Worm (Caenorhabditis elegans) whole organism, L4 larva: ENCODE data around the gene ccm-3.

Experiments
- F10B5.3 ChIP-seq: sonication (generic microtip); optimal IDR thresholded peaks from 2 replicates; lab custom pipeline; 2016; ENCODE audit warnings: mild to moderate bottlenecking, missing genetic modification characterization, missing compliant biosample characterization
- R02D3.7 ChIP-seq: fragments of 150-350 bp; sonication (generic microtip); optimal IDR thresholded peaks from 3 replicates; lab custom pipeline; 2014; ENCODE audit warnings: missing biosample characterization, missing genetic modification characterization
- T20F7.1 ChIP-seq: fragments of 200-800 bp; sonication (Bioruptor generic); optimal IDR thresholded peaks from 2 replicates; lab custom pipeline; 2018; ENCODE audit warnings: mild to moderate bottlenecking, missing genetic modification characterization, missing compliant biosample characterization
- T26A8.4 ChIP-seq: fragments of 200-800 bp; sonication (Bioruptor generic); IDR thresholded peaks from 2 replicates; pipeline ENCODE4 v1.3.6; 2022; ENCODE audit warnings: missing genetic modification characterization, missing compliant biosample characterization
- Y105C5A.15 ChIP-seq: fragments of 200-800 bp; sonication (Bioruptor generic); IDR thresholded peaks from 2 replicates; pipeline ENCODE4 v1.3.6; 2022; ENCODE audit warnings: missing genetic modification characterization, missing compliant biosample characterization
- Y5F2A.4 ChIP-seq: fragments of 200-800 bp; sonication (Bioruptor generic); optimal IDR thresholded peaks from 2 replicates; lab custom pipeline; 2018; ENCODE audit warnings: mild to moderate bottlenecking, missing genetic modification characterization, missing compliant biosample characterization
- Y75B8A.6 ChIP-seq: fragments of 200-800 bp; sonication (Bioruptor generic); IDR thresholded peaks from 2 replicates; pipeline ENCODE4 v1.3.6; 2022; ENCODE audit warnings: missing genetic modification reagents, missing genetic modification characterization, missing compliant biosample characterization
- ZK546.5 ChIP-seq, 2 experiments: sonication (generic microtip); optimal IDR thresholded peaks; 2 replicates each; lab custom pipeline; 2017; ENCODE audit warnings: missing biosample characterization in 2 of 2, missing genetic modification characterization in 2 of 2
- attf-4 ChIP-seq: sonication (generic microtip); optimal IDR thresholded peaks from 3 replicates; lab custom pipeline; 2017; ENCODE audit warnings: missing biosample characterization, missing genetic modification characterization
- ceh-20 ChIP-seq: fragments of 200-800 bp; sonication (Bioruptor generic); IDR thresholded peaks from 2 replicates; pipeline ENCODE4 v1.3.6; 2022; ENCODE audit warnings: missing genetic modification reagents, missing genetic modification characterization, missing compliant biosample characterization
- ceh-28 ChIP-seq: fragments of 150-350 bp; optimal IDR thresholded peaks from 2 replicates; lab custom pipeline; 2014; ENCODE audit warnings: missing biosample characterization, missing genetic modification reagents, missing genetic modification characterization
- ces-1 ChIP-seq: fragments of 150-350 bp; sonication (generic microtip); optimal IDR thresholded peaks from 4 replicates; lab custom pipeline; 2014; ENCODE audit warnings: missing biosample characterization, missing genetic modification reagents, missing genetic modification characterization
- ctbp-1 ChIP-seq: fragments of 200-800 bp; sonication (Bioruptor generic); IDR thresholded peaks from 2 replicates; pipeline ENCODE4 v1.3.6; 2022; ENCODE audit warnings: missing genetic modification reagents, missing genetic modification characterization, missing compliant biosample characterization
- daf-16 ChIP-seq, 3 experiments: sonication (generic microtip); optimal IDR thresholded peaks; 2 replicates each; lab custom pipeline; 2016 to 2017; ENCODE audit warnings: missing genetic modification characterization in 3 of 3, missing genetic modification reagents in 3 of 3, mild to moderate bottlenecking in 2 of 3, missing compliant biosample characterization in 2 of 3, missing biosample characterization in 1 of 3, moderate library complexity in 1 of 3
- daf-19 ChIP-seq: fragments of 200-800 bp; sonication (Bioruptor generic); conservative IDR thresholded peaks from 2 replicates; pipeline ENCODE4 v1.3.6; 2022; ENCODE audit warnings: missing genetic modification characterization, missing compliant biosample characterization
- dmd-8 ChIP-seq: fragments of 200-800 bp; sonication (Bioruptor generic); IDR thresholded peaks from 2 replicates; pipeline ENCODE4 v1.3.6; 2022; ENCODE audit warnings: missing genetic modification characterization, missing compliant biosample characterization
- dpl-1 ChIP-seq: fragments of 150-350 bp; optimal IDR thresholded peaks from 2 replicates; lab custom pipeline; 2014; ENCODE audit warnings: missing biosample characterization, missing genetic modification reagents, missing genetic modification characterization
- duxl-1 ChIP-seq: sonication (generic microtip); optimal IDR thresholded peaks from 2 replicates; lab custom pipeline; 2016; ENCODE audit warnings: mild to moderate bottlenecking, missing genetic modification characterization, moderate library complexity, missing compliant biosample characterization; ENCODE audit not compliant: poor library complexity
- egl-27 ChIP-seq: sonication (generic microtip); optimal IDR thresholded peaks from 3 replicates; lab custom pipeline; 2017; ENCODE audit warnings: missing biosample characterization, missing genetic modification reagents, missing genetic modification characterization
- fkh-10 ChIP-seq: fragments of 150-350 bp; optimal IDR thresholded peaks from 2 replicates; lab custom pipeline; 2014; ENCODE audit warnings: missing biosample characterization, missing genetic modification reagents, missing genetic modification characterization
- gei-8 ChIP-seq: fragments of 200-800 bp; sonication (Bioruptor generic); optimal IDR thresholded peaks from 2 replicates; lab custom pipeline; 2018; ENCODE audit warnings: mild to moderate bottlenecking, missing genetic modification characterization, missing compliant biosample characterization
- hif-1 ChIP-seq, 2 experiments: sonication (generic microtip); optimal IDR thresholded peaks; 2 replicates each; lab custom pipeline; 2016 to 2017; ENCODE audit warnings: missing compliant biosample characterization in 2 of 2, missing genetic modification characterization in 2 of 2, missing genetic modification reagents in 2 of 2, missing genotype in 2 of 2, mild to moderate bottlenecking in 1 of 2
- hlh-11 ChIP-seq: fragments of 200-800 bp; sonication (Bioruptor generic); optimal IDR thresholded peaks from 2 replicates; lab custom pipeline; 2018; ENCODE audit warnings: mild to moderate bottlenecking, missing genetic modification characterization, missing compliant biosample characterization
- hlh-30 ChIP-seq: sonication (generic microtip); optimal IDR thresholded peaks from 2 replicates; lab custom pipeline; 2017; ENCODE audit warnings: antibody characterized with exemption, mild to moderate bottlenecking, missing genetic modification characterization, missing compliant biosample characterization; ENCODE audit not compliant: insufficient read depth
- jun-1 ChIP-seq: fragments of 150-350 bp; optimal IDR thresholded peaks from 2 replicates; lab custom pipeline; 2014; ENCODE audit warnings: missing biosample characterization, missing genetic modification reagents, missing genetic modification characterization
- lim-7 ChIP-seq: fragments of 200-800 bp; sonication (Bioruptor generic); IDR thresholded peaks from 2 replicates; pipeline ENCODE4 v1.3.6; 2022; ENCODE audit warnings: missing genetic modification characterization, missing compliant biosample characterization
- lin-1 ChIP-seq: fragments of 200-800 bp; sonication (Bioruptor generic); IDR thresholded peaks from 2 replicates; pipeline ENCODE4 v1.3.6; 2022; ENCODE audit warnings: missing genetic modification reagents, missing genetic modification characterization, missing compliant biosample characterization
- lin-13 ChIP-seq: fragments of 150-350 bp; optimal IDR thresholded peaks from 2 replicates; lab custom pipeline; 2014; ENCODE audit warnings: missing biosample characterization, missing genetic modification reagents, missing genetic modification characterization
- lir-3 ChIP-seq: sonication (generic microtip); optimal IDR thresholded peaks from 2 replicates; lab custom pipeline; 2016; ENCODE audit warnings: mild to moderate bottlenecking, missing genetic modification characterization, missing compliant biosample characterization
- madf-9 ChIP-seq: fragments of 200-800 bp; sonication (Bioruptor generic); conservative IDR thresholded peaks from 2 replicates; pipeline ENCODE4 v1.3.6; 2022; ENCODE audit warnings: missing genetic modification reagents, missing genetic modification characterization, missing compliant biosample characterization
- mdl-1 ChIP-seq, 2 experiments: fragments of 150-350 bp in 1 of 2; sonication (generic microtip) in 1 of 2; optimal IDR thresholded peaks; 2 replicates each; lab custom pipeline; 2014 to 2017; ENCODE audit warnings: missing biosample characterization in 2 of 2, missing genetic modification characterization in 2 of 2
- mdt-29 ChIP-seq: fragments of 200-800 bp; sonication (Bioruptor generic); IDR thresholded peaks from 2 replicates; pipeline ENCODE4 v1.3.6; 2022; ENCODE audit warnings: missing genetic modification reagents, missing genetic modification characterization, missing compliant biosample characterization
- nhr-102 ChIP-seq: sonication (generic microtip); optimal IDR thresholded peaks from 2 replicates; lab custom pipeline; 2016; ENCODE audit warnings: mild to moderate bottlenecking, missing genetic modification characterization, moderate library complexity, missing compliant biosample characterization
- nhr-11 ChIP-seq: fragments of 150-350 bp; optimal IDR thresholded peaks from 2 replicates; lab custom pipeline; 2014; ENCODE audit warnings: missing biosample characterization, missing genetic modification characterization
- nhr-111 ChIP-seq: fragments of 200-800 bp; sonication (Bioruptor generic); optimal IDR thresholded peaks from 2 replicates; lab custom pipeline; 2018; ENCODE audit warnings: mild to moderate bottlenecking, missing genetic modification characterization, missing compliant biosample characterization
- nhr-41 ChIP-seq: fragments of 200-800 bp; sonication (Bioruptor generic); IDR thresholded peaks from 2 replicates; pipeline ENCODE4 v1.3.6; 2022; ENCODE audit warnings: missing genetic modification reagents, missing genetic modification characterization, missing compliant biosample characterization
- nhr-42 ChIP-seq: fragments of 200-800 bp; sonication (Bioruptor generic); IDR thresholded peaks from 2 replicates; pipeline ENCODE4 v1.3.6; 2022; ENCODE audit warnings: missing genetic modification characterization, missing compliant biosample characterization
- nhr-77 ChIP-seq: fragments of 150-350 bp; optimal IDR thresholded peaks from 2 replicates; lab custom pipeline; 2014; ENCODE audit warnings: missing biosample characterization, missing genetic modification characterization
- pha-4 ChIP-seq, 2 experiments: fragments of 150-350 bp in 1 of 2; fragments of 200-800 bp in 1 of 2; sonication (Bioruptor generic) in 1 of 2; IDR thresholded peaks in 1 of 2; optimal IDR thresholded peaks in 1 of 2; 2 replicates each; pipeline versions ENCODE4 v1.3.6 to Lab custom; 2014 to 2022; ENCODE audit warnings: missing genetic modification characterization in 2 of 2, missing genetic modification reagents in 2 of 2, missing biosample characterization in 1 of 2, missing compliant biosample characterization in 1 of 2
- pqm-1 ChIP-seq: sonication (generic microtip); optimal IDR thresholded peaks from 2 replicates; lab custom pipeline; 2017; ENCODE audit warnings: missing biosample characterization, missing genetic modification characterization
- set-16 ChIP-seq: fragments of 200-800 bp; sonication (Bioruptor generic); IDR thresholded peaks from 2 replicates; pipeline ENCODE4 v1.3.6; 2022; ENCODE audit warnings: missing genetic modification reagents, missing genetic modification characterization, missing compliant biosample characterization
- snpc-4 ChIP-seq: fragments of 150-350 bp; optimal IDR thresholded peaks from 2 replicates; lab custom pipeline; 2014; ENCODE audit warnings: missing biosample characterization, missing genetic modification characterization
- spr-1 ChIP-seq: sonication (generic microtip); optimal IDR thresholded peaks from 2 replicates; lab custom pipeline; 2016; ENCODE audit warnings: mild to moderate bottlenecking, missing genetic modification characterization, missing compliant biosample characterization
- spr-3 ChIP-seq: fragments of 200-800 bp; sonication (Bioruptor generic); optimal IDR thresholded peaks from 2 replicates; lab custom pipeline; 2018; ENCODE audit warnings: mild to moderate bottlenecking, missing genetic modification characterization, missing compliant biosample characterization
- tra-1 ChIP-seq: fragments of 200-800 bp; sonication (Bioruptor generic); IDR thresholded peaks from 2 replicates; pipeline ENCODE4 v1.3.6; 2022; ENCODE audit warnings: missing genetic modification reagents, missing genetic modification characterization, missing compliant biosample characterization
- zag-1 ChIP-seq: fragments of 150-350 bp; optimal IDR thresholded peaks from 2 replicates; lab custom pipeline; 2014; ENCODE audit warnings: missing biosample characterization, missing genetic modification characterization
- zfp-2 ChIP-seq: sonication (generic microtip); optimal IDR thresholded peaks from 2 replicates; lab custom pipeline; 2016; ENCODE audit warnings: mild to moderate bottlenecking, missing genetic modification characterization, missing compliant biosample characterization
- zip-11 ChIP-seq: fragments of 200-800 bp; sonication (Bioruptor generic); IDR thresholded peaks from 2 replicates; pipeline ENCODE4 v1.3.6; 2022; ENCODE audit warnings: missing genetic modification characterization, missing compliant biosample characterization
- zip-2 ChIP-seq: fragments of 150-350 bp; optimal IDR thresholded peaks from 2 replicates; lab custom pipeline; 2014; ENCODE audit warnings: missing biosample characterization, missing genetic modification characterization
- ztf-11 ChIP-seq: fragments of 150-350 bp; optimal IDR thresholded peaks from 2 replicates; lab custom pipeline; 2014; ENCODE audit warnings: missing biosample characterization, missing genetic modification characterization

Gene ccm-3

DNA sequence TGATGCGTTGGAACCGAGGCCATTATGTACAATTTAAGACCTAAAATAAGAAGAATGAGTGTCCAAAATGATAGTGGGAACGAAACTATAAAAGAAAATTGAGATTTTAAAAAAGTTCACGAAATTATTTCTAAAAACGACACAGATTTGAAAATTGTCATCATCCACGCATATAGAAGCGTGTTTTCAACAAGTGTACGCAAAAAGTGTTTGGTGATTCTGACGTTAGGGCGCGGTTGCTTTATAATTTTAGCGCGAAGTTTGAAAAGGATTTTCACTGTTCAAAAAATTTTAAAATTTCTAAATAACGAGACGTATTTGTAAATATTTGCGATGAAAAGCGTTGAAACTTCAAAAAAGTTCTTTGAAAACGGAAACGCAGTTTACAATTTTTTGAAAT lies 43.7 kb downstream of the ccm-3 start, which contains the start of gene cdc-48.1 (continued):
- TF ChIP-seq lim-7 (peak; percentile 83), ceh-28 (tag; lab: Kevin White, UChicago) (peak; percentile 72), Y105C5A.15 (GFP tag; lab: Robert Waterston, UW) (peak; percentile 93), nhr-41 (GFP tag; lab: Robert Waterston, UW) (peak; percentile 97), ces-1 (peak; percentile 97), egl-27 (tag; lab: Kevin White, UChicago) (peak; percentile 65), dpl-1 (GFP tag; lab: Kevin White, UChicago) (peak; percentile 100), Y5F2A.4 (GFP tag; lab: Kevin White, UChicago) (peak; percentile 97), zag-1 (tag; lab: Kevin White, UChicago) (peak; percentile 92), nhr-11 (tag; lab: Kevin White, UChicago) (peak; percentile 100), F10B5.3 (tag; lab: Kevin White, UChicago) (peak; percentile 92), daf-19 (GFP tag; lab: Robert Waterston, UW) (peak; percentile 98), gei-8 (GFP tag; lab: Kevin White, UChicago) (peak; percentile 96), ceh-20 (peak; percentile 100), lin-13 (GFP tag; lab: Kevin White, UChicago) (peak; percentile 100), spr-3 (peak; percentile 98), Y75B8A.6 (peak; percentile 99), spr-1 (peak; percentile 98), ZK546.5 (tag; optimal IDR thresholded peaks at IDR 0.05; lab: Kevin White, UChicago) (peak in 1 of 2 experiments; percentile 90), pqm-1 (tag; lab: Kevin White, UChicago) (peak; percentile 98), T26A8.4 (GFP tag; lab: Robert Waterston, UW) (peak; percentile 99), pha-4 (GFP tag; IDR thresholded peaks at IDR 0.05; lab: Robert Waterston, UW) (peak; percentile 99), pha-4 (tag; optimal IDR thresholded peaks at IDR 0.05; lab: Kevin White, UChicago) (peak; percentile 100), fkh-10 (GFP tag; lab: Kevin White, UChicago) (peak; percentile 100), attf-4 (tag; lab: Kevin White, UChicago) (peak; percentile 73), set-16 (GFP tag; lab: Robert Waterston, UW) (peak; percentile 30; the same call in 1 of the 2 replicates), hlh-30 (tag; lab: Kevin White, UChicago) (peak; percentile 99), R02D3.7 (tag; lab: Kevin White, UChicago) (peak; percentile 67), ctbp-1 (GFP tag; lab: Robert Waterston, UW) (peak; percentile 99), jun-1 (tag; lab: Kevin White, UChicago) (peak; percentile 97), nhr-111 (peak; percentile 79), ztf-11 (tag; lab: Kevin White, UChicago) (peak; percentile 58), daf-16 (GFP tag; optimal IDR thresholded peaks at IDR 0.05; lab: Kevin White, UChicago) (peak; percentile 91 to 94), daf-16 (tag; optimal IDR thresholded peaks at IDR 0.05; lab: Kevin White, UChicago) (peak; percentile 97), nhr-102 (tag; lab: Kevin White, UChicago) (peak; percentile 98), mdt-29 (peak; percentile 98), lir-3 (peak; percentile 87), zip-2 (tag; lab: Kevin White, UChicago) (peak; percentile 95), nhr-77 (tag; lab: Kevin White, UChicago) (peak; percentile 100), nhr-42 (GFP tag; lab: Robert Waterston, UW) (peak; percentile 99), zip-11 (peak; percentile 75; the same call in 1 of the 2 replicates), hif-1 (tag; optimal IDR thresholded peaks at IDR 0.05; lab: Kevin White, UChicago) (peak; percentile 89 to 97), hlh-11 (tag; lab: Kevin White, UChicago) (peak; percentile 99), T20F7.1 (GFP tag; lab: Kevin White, UChicago) (peak; percentile 99), zfp-2 (tag; lab: Kevin White, UChicago) (peak; percentile 94), mdl-1 (tag; optimal IDR thresholded peaks at IDR 0.05; lab: Kevin White, UChicago) (peak; percentile 73 to 98), madf-9 (GFP tag; lab: Robert Waterston, UW) (peak; percentile 99), duxl-1 (peak; percentile 98), lin-1 (GFP tag; lab: Robert Waterston, UW) (peak; percentile 99), snpc-4 (tag; lab: Kevin White, UChicago) (peak; percentile 62), dmd-8 (GFP tag; lab: Robert Waterston, UW) (peak; percentile 72; the same call in 1 of the 2 replicates), tra-1 (GFP tag; lab: Robert Waterston, UW) (peak; percentile 100)
